Fruit fly (Drosophila melanogaster): ENCODE measurements around the gene CG42538.
A peak's percentile ranks its signal among the peaks of the same experiment; 100 is the strongest.

DNA sequence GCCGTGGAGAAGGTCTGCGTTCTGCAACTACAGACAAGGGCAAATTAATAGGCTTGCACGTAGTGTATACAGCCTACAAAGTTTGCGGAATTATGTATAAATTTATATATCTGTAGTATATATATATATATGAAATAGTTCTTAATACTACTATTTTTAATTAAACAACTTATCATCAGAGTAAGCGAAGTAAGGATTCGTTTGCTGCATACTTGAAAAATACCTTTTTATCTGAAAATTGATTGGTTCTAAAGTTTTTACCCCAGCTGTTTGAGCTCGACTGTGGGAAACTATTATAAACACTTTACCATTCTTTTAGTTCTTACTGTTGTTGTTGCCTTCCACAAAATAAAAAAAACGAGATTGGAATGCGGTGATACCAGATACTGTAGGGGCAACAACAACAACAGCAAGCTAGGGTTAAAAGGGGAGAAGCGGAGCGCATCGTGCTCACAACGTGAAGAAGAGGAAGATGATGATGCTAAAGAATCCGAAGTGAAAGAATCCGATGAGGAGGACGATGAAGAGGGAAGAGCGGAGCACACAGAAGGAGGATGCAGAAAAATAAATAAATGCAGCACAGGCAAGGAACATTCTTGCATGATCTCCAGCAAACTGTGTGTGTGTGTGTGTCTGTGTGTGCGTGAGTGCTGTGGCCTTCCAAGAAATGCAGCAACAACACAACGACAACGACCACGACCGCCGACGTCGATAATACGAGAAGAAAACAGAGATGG lies 8.9 kb downstream of the CG42538 start:
- TF ChIP-seq psq (optimal IDR thresholded peaks at IDR 0.05) (no peak), EcR (GFP tag; optimal IDR thresholded peaks at IDR 0.05) (peak in 1 of 2 experiments; percentile 63), usp (GFP tag; optimal IDR thresholded peaks at IDR 0.05) (no peak), CG8478 (optimal IDR thresholded peaks at IDR 0.05) (no peak), pan (optimal IDR thresholded peaks at IDR 0.05) (no peak), Dll (optimal IDR thresholded peaks at IDR 0.05) (no peak)
